Worm (Caenorhabditis elegans) whole organism, L4 larva: ENCODE results near the gene F40F8.12.

Experiments
- D1046.2 ChIP-seq: fragments of 200-800 bp; sonication (Bioruptor generic); IDR thresholded peaks from 2 replicates; pipeline ENCODE4 v1.3.6; 2022; ENCODE audit warnings: missing genetic modification characterization, missing compliant biosample characterization
- F10B5.3 ChIP-seq: sonication (generic microtip); optimal IDR thresholded peaks from 2 replicates; lab custom pipeline; 2016; ENCODE audit warnings: mild to moderate bottlenecking, missing genetic modification characterization, missing compliant biosample characterization
- F26F4.8 ChIP-seq: fragments of 200-800 bp; sonication (Bioruptor generic); conservative IDR thresholded peaks from 2 replicates; pipeline ENCODE4 v1.3.6; 2022; ENCODE audit warnings: missing genetic modification characterization, missing compliant biosample characterization
- F37D6.2 ChIP-seq: sonication (generic microtip); optimal IDR thresholded peaks from 2 replicates; lab custom pipeline; 2016; ENCODE audit warnings: mild to moderate bottlenecking, missing genetic modification characterization, missing compliant biosample characterization
- F44E2.7 ChIP-seq: fragments of 200-800 bp; sonication (Bioruptor generic); IDR thresholded peaks from 2 replicates; pipeline ENCODE4 v2.1.2; 2022; ENCODE audit warnings: missing genetic modification characterization, missing compliant biosample characterization
- R02D3.7 ChIP-seq: fragments of 150-350 bp; sonication (generic microtip); optimal IDR thresholded peaks from 3 replicates; lab custom pipeline; 2014; ENCODE audit warnings: missing biosample characterization, missing genetic modification characterization
- T20F7.1 ChIP-seq: fragments of 200-800 bp; sonication (Bioruptor generic); optimal IDR thresholded peaks from 2 replicates; lab custom pipeline; 2018; ENCODE audit warnings: mild to moderate bottlenecking, missing genetic modification characterization, missing compliant biosample characterization
- T26A8.4 ChIP-seq: fragments of 200-800 bp; sonication (Bioruptor generic); IDR thresholded peaks from 2 replicates; pipeline ENCODE4 v1.3.6; 2022; ENCODE audit warnings: missing genetic modification characterization, missing compliant biosample characterization
- Y75B8A.6 ChIP-seq: fragments of 200-800 bp; sonication (Bioruptor generic); IDR thresholded peaks from 2 replicates; pipeline ENCODE4 v1.3.6; 2022; ENCODE audit warnings: missing genetic modification reagents, missing genetic modification characterization, missing compliant biosample characterization
- ZK337.2 ChIP-seq: fragments of 200-800 bp; sonication (Bioruptor generic); IDR thresholded peaks from 2 replicates; pipeline ENCODE4 v1.3.6; 2022; ENCODE audit warnings: missing genetic modification reagents, missing genetic modification characterization, missing compliant biosample characterization
- ZK546.5 ChIP-seq, 2 experiments: sonication (generic microtip); optimal IDR thresholded peaks; 2 replicates each; lab custom pipeline; 2017; ENCODE audit warnings: missing biosample characterization in 2 of 2, missing genetic modification characterization in 2 of 2
- aha-1 ChIP-seq: fragments of 150-350 bp; peaks from one replicate; lab custom pipeline; 2014; ENCODE audit warnings: missing biosample characterization, missing genetic modification characterization
- ama-1 ChIP-seq: fragments of 150-350 bp; optimal IDR thresholded peaks from 2 replicates; lab custom pipeline; 2014; ENCODE audit warnings: inconsistent platforms, mixed read lengths
- attf-4 ChIP-seq: sonication (generic microtip); optimal IDR thresholded peaks from 3 replicates; lab custom pipeline; 2017; ENCODE audit warnings: missing biosample characterization, missing genetic modification characterization
- ceh-28 ChIP-seq: fragments of 150-350 bp; optimal IDR thresholded peaks from 2 replicates; lab custom pipeline; 2014; ENCODE audit warnings: missing biosample characterization, missing genetic modification reagents, missing genetic modification characterization
- ceh-44 ChIP-seq: fragments of 200-800 bp; sonication (Bioruptor generic); IDR thresholded peaks from 2 replicates; pipeline ENCODE4 v1.3.6; 2022; ENCODE audit warnings: missing genetic modification reagents, missing genetic modification characterization, missing compliant biosample characterization
- ceh-62 ChIP-seq: sonication (generic microtip); optimal IDR thresholded peaks from 2 replicates; lab custom pipeline; 2017; ENCODE audit warnings: missing biosample characterization, missing genetic modification characterization
- ctbp-1 ChIP-seq: fragments of 200-800 bp; sonication (Bioruptor generic); IDR thresholded peaks from 2 replicates; pipeline ENCODE4 v1.3.6; 2022; ENCODE audit warnings: missing genetic modification reagents, missing genetic modification characterization, missing compliant biosample characterization
- daf-19 ChIP-seq: fragments of 200-800 bp; sonication (Bioruptor generic); conservative IDR thresholded peaks from 2 replicates; pipeline ENCODE4 v1.3.6; 2022; ENCODE audit warnings: missing genetic modification characterization, missing compliant biosample characterization
- daf-8 ChIP-seq: fragments of 200-800 bp; sonication (Bioruptor generic); IDR thresholded peaks from 2 replicates; pipeline ENCODE4 v1.3.6; 2022; ENCODE audit warnings: missing genetic modification characterization, missing compliant biosample characterization
- dmd-9 ChIP-seq: fragments of 200-800 bp; sonication (Bioruptor generic); IDR thresholded peaks from 2 replicates; pipeline ENCODE4 v1.3.6; 2022; ENCODE audit warnings: missing genetic modification reagents, missing genetic modification characterization, missing compliant biosample characterization
- duxl-1 ChIP-seq: sonication (generic microtip); optimal IDR thresholded peaks from 2 replicates; lab custom pipeline; 2016; ENCODE audit warnings: mild to moderate bottlenecking, missing genetic modification characterization, moderate library complexity, missing compliant biosample characterization; ENCODE audit not compliant: poor library complexity
- dve-1 ChIP-seq: sonication (generic microtip); optimal IDR thresholded peaks from 2 replicates; lab custom pipeline; 2017; ENCODE audit warnings: antibody characterized with exemption, mild to moderate bottlenecking, missing genetic modification characterization, missing compliant biosample characterization; ENCODE audit not compliant: insufficient read depth
- egl-27 ChIP-seq: sonication (generic microtip); optimal IDR thresholded peaks from 3 replicates; lab custom pipeline; 2017; ENCODE audit warnings: missing biosample characterization, missing genetic modification reagents, missing genetic modification characterization
- fkh-10 ChIP-seq: fragments of 150-350 bp; optimal IDR thresholded peaks from 2 replicates; lab custom pipeline; 2014; ENCODE audit warnings: missing biosample characterization, missing genetic modification reagents, missing genetic modification characterization
- fos-1 ChIP-seq: fragments of 150-350 bp; optimal IDR thresholded peaks from 2 replicates; lab custom pipeline; 2014; ENCODE audit warnings: missing biosample characterization, missing genetic modification characterization
- hif-1 ChIP-seq, 2 experiments: sonication (generic microtip); optimal IDR thresholded peaks; 2 replicates each; lab custom pipeline; 2016 to 2017; ENCODE audit warnings: missing compliant biosample characterization in 2 of 2, missing genetic modification characterization in 2 of 2, missing genetic modification reagents in 2 of 2, missing genotype in 2 of 2, mild to moderate bottlenecking in 1 of 2
- hlh-11 ChIP-seq: fragments of 200-800 bp; sonication (Bioruptor generic); optimal IDR thresholded peaks from 2 replicates; lab custom pipeline; 2018; ENCODE audit warnings: mild to moderate bottlenecking, missing genetic modification characterization, missing compliant biosample characterization
- lin-1 ChIP-seq: fragments of 200-800 bp; sonication (Bioruptor generic); IDR thresholded peaks from 2 replicates; pipeline ENCODE4 v1.3.6; 2022; ENCODE audit warnings: missing genetic modification reagents, missing genetic modification characterization, missing compliant biosample characterization
- lin-15B ChIP-seq: fragments of 150-350 bp; sonication (generic microtip); optimal IDR thresholded peaks from 3 replicates; lab custom pipeline; 2014; ENCODE audit warnings: missing biosample characterization, missing genetic modification characterization
- lir-3 ChIP-seq: sonication (generic microtip); optimal IDR thresholded peaks from 2 replicates; lab custom pipeline; 2016; ENCODE audit warnings: mild to moderate bottlenecking, missing genetic modification characterization, missing compliant biosample characterization
- madf-5 ChIP-seq, 2 experiments: fragments of 200-800 bp; sonication (Bioruptor generic); IDR thresholded peaks; 2 replicates each; pipeline ENCODE4 v1.3.6; 2022; ENCODE audit warnings: missing compliant biosample characterization in 2 of 2, missing genetic modification characterization in 2 of 2
- mdt-29 ChIP-seq: fragments of 200-800 bp; sonication (Bioruptor generic); IDR thresholded peaks from 2 replicates; pipeline ENCODE4 v1.3.6; 2022; ENCODE audit warnings: missing genetic modification reagents, missing genetic modification characterization, missing compliant biosample characterization
- mes-2 ChIP-seq: sonication (generic microtip); optimal IDR thresholded peaks from 2 replicates; lab custom pipeline; 2016; ENCODE audit warnings: missing genotype, mild to moderate bottlenecking, missing genetic modification characterization, missing compliant biosample characterization; ENCODE audit not compliant: poor library complexity, severe bottlenecking
- mxl-3 ChIP-seq: fragments of 200-800 bp; sonication (Bioruptor generic); optimal IDR thresholded peaks from 2 replicates; lab custom pipeline; 2018; ENCODE audit warnings: mild to moderate bottlenecking, missing genetic modification characterization, missing compliant biosample characterization
- nhr-10 ChIP-seq: fragments of 150-350 bp; optimal IDR thresholded peaks from 2 replicates; lab custom pipeline; 2014; ENCODE audit warnings: missing biosample characterization, missing genetic modification characterization
- nhr-102 ChIP-seq: sonication (generic microtip); optimal IDR thresholded peaks from 2 replicates; lab custom pipeline; 2016; ENCODE audit warnings: mild to moderate bottlenecking, missing genetic modification characterization, moderate library complexity, missing compliant biosample characterization
- nhr-11 ChIP-seq: fragments of 150-350 bp; optimal IDR thresholded peaks from 2 replicates; lab custom pipeline; 2014; ENCODE audit warnings: missing biosample characterization, missing genetic modification characterization
- nhr-237 ChIP-seq: sonication (generic microtip); optimal IDR thresholded peaks from 2 replicates; lab custom pipeline; 2017; ENCODE audit warnings: missing biosample characterization, missing genetic modification characterization
- nhr-28 ChIP-seq: fragments of 150-350 bp; optimal IDR thresholded peaks from 2 replicates; lab custom pipeline; 2014; ENCODE audit warnings: missing biosample characterization, missing genetic modification characterization
- nhr-41 ChIP-seq: fragments of 200-800 bp; sonication (Bioruptor generic); IDR thresholded peaks from 2 replicates; pipeline ENCODE4 v1.3.6; 2022; ENCODE audit warnings: missing genetic modification reagents, missing genetic modification characterization, missing compliant biosample characterization
- nhr-42 ChIP-seq: fragments of 200-800 bp; sonication (Bioruptor generic); IDR thresholded peaks from 2 replicates; pipeline ENCODE4 v1.3.6; 2022; ENCODE audit warnings: missing genetic modification characterization, missing compliant biosample characterization
- nhr-6 ChIP-seq: fragments of 150-350 bp; optimal IDR thresholded peaks from 2 replicates; lab custom pipeline; 2014; ENCODE audit warnings: missing biosample characterization, missing genetic modification characterization
- nhr-76 ChIP-seq: fragments of 150-350 bp; optimal IDR thresholded peaks from 2 replicates; lab custom pipeline; 2014; ENCODE audit warnings: missing biosample characterization, missing genetic modification characterization
- rbr-2 ChIP-seq: sonication (generic microtip); optimal IDR thresholded peaks from 2 replicates; lab custom pipeline; 2016; ENCODE audit warnings: missing genotype, missing genetic modification characterization, missing compliant biosample characterization
- saeg-2 ChIP-seq: fragments of 200-800 bp; sonication (Bioruptor generic); IDR thresholded peaks from 2 replicates; pipeline ENCODE4 v1.3.6; 2022; ENCODE audit warnings: missing genetic modification reagents, missing genetic modification characterization, missing compliant biosample characterization
- set-16 ChIP-seq: fragments of 200-800 bp; sonication (Bioruptor generic); IDR thresholded peaks from 2 replicates; pipeline ENCODE4 v1.3.6; 2022; ENCODE audit warnings: missing genetic modification reagents, missing genetic modification characterization, missing compliant biosample characterization
- snpc-4 ChIP-seq: fragments of 150-350 bp; optimal IDR thresholded peaks from 2 replicates; lab custom pipeline; 2014; ENCODE audit warnings: missing biosample characterization, missing genetic modification characterization
- tag-97 ChIP-seq: fragments of 200-800 bp; sonication (Bioruptor generic); IDR thresholded peaks from 2 replicates; pipeline ENCODE4 v1.3.6; 2022; ENCODE audit warnings: missing genetic modification characterization, missing compliant biosample characterization
- tra-1 ChIP-seq: fragments of 200-800 bp; sonication (Bioruptor generic); IDR thresholded peaks from 2 replicates; pipeline ENCODE4 v1.3.6; 2022; ENCODE audit warnings: missing genetic modification reagents, missing genetic modification characterization, missing compliant biosample characterization
- zfp-2 ChIP-seq: sonication (generic microtip); optimal IDR thresholded peaks from 2 replicates; lab custom pipeline; 2016; ENCODE audit warnings: mild to moderate bottlenecking, missing genetic modification characterization, missing compliant biosample characterization
- zip-11 ChIP-seq: fragments of 200-800 bp; sonication (Bioruptor generic); IDR thresholded peaks from 2 replicates; pipeline ENCODE4 v1.3.6; 2022; ENCODE audit warnings: missing genetic modification characterization, missing compliant biosample characterization
- ztf-11 ChIP-seq: fragments of 150-350 bp; optimal IDR thresholded peaks from 2 replicates; lab custom pipeline; 2014; ENCODE audit warnings: missing biosample characterization, missing genetic modification characterization
- ztf-7 ChIP-seq: fragments of 150-350 bp; optimal IDR thresholded peaks from 2 replicates; lab custom pipeline; 2014; ENCODE audit warnings: missing biosample characterization, missing genetic modification characterization

F40F8.12 gene

ce11 chrII:11150976-11151375 is 21.4 kb downstream of the F40F8.12 start (continued):
- TF ChIP-seq mes-2 (peak; percentile 39), daf-19 (no peak), T20F7.1 (peak; percentile 21), madf-5 (GFP tag; IDR thresholded peaks at IDR 0.05; lab: Robert Waterston, UW) (no peak), nhr-76 (no peak), F26F4.8 (GFP tag; lab: Robert Waterston, UW) (no peak), ZK546.5 (tag; optimal IDR thresholded peaks at IDR 0.05; lab: Kevin White, UChicago) (no peak), set-16 (GFP tag; lab: Robert Waterston, UW) (no peak), zfp-2 (tag; lab: Kevin White, UChicago) (no peak), nhr-42 (GFP tag; lab: Robert Waterston, UW) (no peak), ama-1 (no peak), lir-3 (tag; lab: Kevin White, UChicago) (no peak), attf-4 (tag; lab: Kevin White, UChicago) (no peak), dmd-9 (no peak), ctbp-1 (GFP tag; lab: Robert Waterston, UW) (no peak), hif-1 (tag; optimal IDR thresholded peaks at IDR 0.05; lab: Kevin White, UChicago) (no peak), fkh-10 (GFP tag; lab: Kevin White, UChicago) (no peak), D1046.2 (no peak), duxl-1 (tag; lab: Kevin White, UChicago) (no peak), aha-1 (tag; lab: Kevin White, UChicago) (peak; percentile 81), saeg-2 (no peak), mdt-29 (GFP tag; lab: Robert Waterston, UW) (peak; percentile 87), nhr-41 (GFP tag; lab: Robert Waterston, UW) (no peak), nhr-28 (tag; lab: Kevin White, UChicago) (peak; percentile 66), lin-15B (tag; lab: Kevin White, UChicago) (no peak), nhr-237 (no peak), rbr-2 (tag; lab: Kevin White, UChicago) (no peak), nhr-11 (tag; lab: Kevin White, UChicago) (no peak), F10B5.3 (no peak), lin-1 (GFP tag; lab: Robert Waterston, UW) (no peak; the same call in 1 of the 2 replicates), nhr-10 (peak; percentile 79), nhr-6 (tag; lab: Kevin White, UChicago) (no peak), ceh-62 (tag; lab: Kevin White, UChicago) (no peak), snpc-4 (tag; lab: Kevin White, UChicago) (no peak), ceh-28 (no peak), mxl-3 (no peak), zip-11 (no peak), R02D3.7 (tag; lab: Kevin White, UChicago) (no peak), Y75B8A.6 (GFP tag; lab: Robert Waterston, UW) (no peak), F37D6.2 (tag; lab: Kevin White, UChicago) (no peak), hlh-11 (peak; percentile 87), fos-1 (tag; lab: Kevin White, UChicago) (no peak), dve-1 (tag; lab: Kevin White, UChicago) (peak; percentile 93), daf-8 (GFP tag; lab: Robert Waterston, UW) (no peak), T26A8.4 (GFP tag; lab: Robert Waterston, UW) (0 out of 2 replicates have a peak, but pooled peaks have one; percentile 49), tra-1 (peak; percentile 56; the same call in 1 of the 2 replicates), ztf-11 (no peak), F44E2.7 (GFP tag; lab: Robert Waterston, UW) (no peak), ZK337.2 (GFP tag; lab: Robert Waterston, UW) (no peak), nhr-102 (tag; lab: Kevin White, UChicago) (peak; percentile 60), ceh-44 (GFP tag; lab: Robert Waterston, UW) (no peak), egl-27 (no peak), tag-97 (GFP tag; lab: Robert Waterston, UW) (no peak), ztf-7 (tag; lab: Kevin White, UChicago) (no peak)
